Fruit fly (Drosophila melanogaster) whole organism, wandering third instar larva: ENCODE data around the gene CG13287.

ENCODE experiments used
- Myc ChIP-seq: fragments of >200 bp; optimal IDR thresholded peaks from 2 replicates; lab custom pipeline; 2017
- fru ChIP-seq: fragments of 200-800 bp; sonication (Bioruptor generic); optimal IDR thresholded peaks from 3 replicates; lab custom pipeline; 2016; ENCODE audit warnings: missing biosample characterization, mild to moderate bottlenecking, missing genetic modification characterization
- jim ChIP-seq: fragments of 175-275, 200-325 bp; sonication (Bioruptor generic); optimal IDR thresholded peaks from 2 replicates; lab custom pipeline; 2016; ENCODE audit warnings: missing biosample characterization, mild to moderate bottlenecking, missing genetic modification characterization

DNA sequence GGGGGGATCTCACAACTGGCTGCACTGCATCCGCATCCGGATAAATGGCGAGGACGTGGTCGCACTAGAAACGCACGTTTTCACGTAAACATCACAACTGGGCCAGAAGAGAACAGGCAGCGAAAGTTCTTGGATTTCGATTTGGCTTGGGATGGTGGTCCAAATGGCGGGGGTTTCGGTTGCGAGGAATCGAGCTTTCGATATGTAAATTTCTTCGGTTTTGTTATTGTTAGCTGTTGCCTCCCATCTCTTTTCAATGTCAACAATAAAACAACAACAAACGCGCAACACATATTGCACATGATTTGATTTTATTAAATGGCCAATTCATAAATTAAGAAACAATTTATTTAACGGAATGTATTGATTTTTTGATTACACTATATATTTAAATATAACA, 39.1 kb downstream of the CG13287 start, which contains the start of gene PXo:
- TF ChIP-seq jim (no peak), Myc (lab: Kevin White, UChicago) (no peak), fru (no peak)
